Worm (Caenorhabditis elegans) whole organism, early embryonic: ENCODE measurements around the gene F19B2.5.

Experiments used
- B0310.2 ChIP-seq: sonication (generic microtip); optimal IDR thresholded peaks from 2 replicates; lab custom pipeline; 2016; ENCODE audit warnings: mild to moderate bottlenecking, missing genetic modification characterization, missing compliant biosample characterization
- F13C5.2 ChIP-seq: sonication (generic microtip); optimal IDR thresholded peaks from 2 replicates; lab custom pipeline; 2017; ENCODE audit warnings: mild to moderate bottlenecking, missing genetic modification characterization, inconsistent platforms, missing compliant biosample characterization
- aly-1 ChIP-seq: sonication (generic microtip); optimal IDR thresholded peaks from 2 replicates; lab custom pipeline; 2016; ENCODE audit warnings: missing genetic modification characterization, missing compliant biosample characterization
- ama-1 ChIP-seq: fragments of 150-350 bp; optimal IDR thresholded peaks from 2 replicates; lab custom pipeline; 2014
- ceh-13 ChIP-seq: fragments of 200-800 bp; sonication (Bioruptor generic); optimal IDR thresholded peaks from 2 replicates; lab custom pipeline; 2018; ENCODE audit warnings: mild to moderate bottlenecking, missing genetic modification characterization, missing compliant biosample characterization
- ets-7 ChIP-seq: sonication (generic microtip); optimal IDR thresholded peaks from 2 replicates; lab custom pipeline; 2016; ENCODE audit warnings: missing genotype, missing genetic modification characterization, missing compliant biosample characterization
- flt-1 ChIP-seq: fragments of 200-800 bp; sonication (Bioruptor generic); IDR thresholded peaks from 2 replicates; pipeline ENCODE4 v1.3.6; 2022; ENCODE audit warnings: missing genetic modification characterization, missing compliant biosample characterization
- hmbx-1 ChIP-seq: sonication (generic microtip); optimal IDR thresholded peaks from 2 replicates; lab custom pipeline; 2016; ENCODE audit warnings: mild to moderate bottlenecking, missing genetic modification characterization, missing compliant biosample characterization
- hnd-1 ChIP-seq: sonication (generic microtip); optimal IDR thresholded peaks from 2 replicates; lab custom pipeline; 2016; ENCODE audit warnings: missing genetic modification characterization, missing compliant biosample characterization
- scrt-1 ChIP-seq: fragments of 200-800 bp; sonication (Bioruptor generic); IDR thresholded peaks from 2 replicates; pipeline ENCODE4 v1.3.6; 2022; ENCODE audit warnings: missing genetic modification characterization, missing compliant biosample characterization
- tbx-11 ChIP-seq: fragments of 200-800 bp; sonication (Bioruptor generic); IDR thresholded peaks from 2 replicates; pipeline ENCODE4 v1.3.6; 2022; ENCODE audit warnings: missing genetic modification characterization, missing compliant biosample characterization
- tbx-37 ChIP-seq: fragments of 200-800 bp; sonication (Bioruptor generic); conservative IDR thresholded peaks from 2 replicates; pipeline ENCODE4 v1.3.6; 2022; ENCODE audit warnings: missing genetic modification reagents, missing genetic modification characterization, missing compliant biosample characterization

DNA sequence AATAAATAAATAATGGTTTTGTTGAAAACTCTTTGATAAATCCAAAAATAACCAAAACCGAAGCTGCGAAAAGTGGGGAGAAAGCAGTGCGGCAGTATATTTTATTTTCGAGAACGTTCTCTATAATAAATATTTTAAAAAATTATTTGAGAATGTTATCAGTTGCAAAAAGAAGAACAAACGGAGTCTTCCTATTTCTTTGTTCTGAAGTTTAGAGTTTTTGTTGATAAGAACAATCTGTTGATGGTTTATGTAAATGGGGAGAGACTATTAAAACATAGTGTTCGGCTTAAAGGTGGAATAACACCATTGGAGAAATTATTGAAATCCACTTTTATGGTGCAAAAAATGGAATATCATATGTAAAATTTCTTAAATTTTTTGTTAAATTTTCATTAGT, 49.1 kb upstream of the F19B2.5 start:
- TF ChIP-seq ama-1 (no peak), hmbx-1 (no peak), scrt-1 (no peak), ets-7 (tag; lab: Kevin White, UChicago) (no peak), aly-1 (no peak), flt-1 (GFP tag; lab: Robert Waterston, UW) (no peak), tbx-11 (GFP tag; lab: Robert Waterston, UW) (no peak), hnd-1 (tag; lab: Kevin White, UChicago) (no peak), tbx-37 (no peak), B0310.2 (no peak), ceh-13 (no peak), F13C5.2 (no peak)
